Fruit fly (Drosophila melanogaster): ENCODE results near the gene CG10616.

CG10616 gene

dm6 chr3L:12484948-12485347 lies 13.4 kb downstream of the CG10616 start, which contains the start of gene CG10663:
TSS of gene CG10663 (minus strand) at chr3L:12485035.
- peak; percentile 51 for TF ChIP-seq Ets98B (GFP tag; IDR thresholded peaks at IDR 0.05)
- no peak; the same call in 2 of the 3 replicates for TF ChIP-seq fd96Ca (GFP tag; IDR thresholded peaks at IDR 0.05)
- peak; percentile 77 for TF ChIP-seq CG4496 (GFP tag; IDR thresholded peaks at IDR 0.05)
- peak; percentile 22 for TF ChIP-seq CG13204 (GFP tag; optimal IDR thresholded peaks at IDR 0.05)
- peak; percentile 22 for TF ChIP-seq CG14655 (GFP tag; optimal IDR thresholded peaks at IDR 0.05)
- TF ChIP-seq CG8159 (tag; optimal IDR thresholded peaks at IDR 0.05) = no peak
- peak; percentile 21 for TF ChIP-seq CG8301 (tag; optimal IDR thresholded peaks at IDR 0.05)
- TF ChIP-seq EcR (GFP tag; optimal IDR thresholded peaks at IDR 0.05) = peak; percentile 20
- TF ChIP-seq CG10348 (GFP tag; IDR thresholded peaks at IDR 0.05) = no peak

dm6 chr3L:12486175-12486574 lies 14.6 kb downstream of the CG10616 start:
- TF ChIP-seq rn (GFP tag; IDR thresholded peaks at IDR 0.05) (no peak), CG14655 (GFP tag; optimal IDR thresholded peaks at IDR 0.05) (no peak), gl (tag; optimal IDR thresholded peaks at IDR 0.05) (no peak), CG4496 (GFP tag; IDR thresholded peaks at IDR 0.05) (no peak), Snoo (tag; optimal IDR thresholded peaks at IDR 0.05) (no peak), CG9948 (tag; optimal IDR thresholded peaks at IDR 0.05) (no peak), Pif1B (GFP tag; optimal IDR thresholded peaks at IDR 0.05) (no peak), Pif1A (GFP tag; optimal IDR thresholded peaks at IDR 0.05) (no peak), CG10348 (GFP tag; IDR thresholded peaks at IDR 0.05) (no peak)

dm6 chr3L:12489952-12490351 lies 18.4 kb downstream of the CG10616 start:
- TF ChIP-seq Snoo (tag; optimal IDR thresholded peaks at IDR 0.05) = no peak
- TF ChIP-seq D1 (tag; optimal IDR thresholded peaks at IDR 0.05) = no peak
- TF ChIP-seq CG12605 (GFP tag; IDR thresholded peaks at IDR 0.05) = peak; percentile 46
- no peak for TF ChIP-seq Pif1A (GFP tag; optimal IDR thresholded peaks at IDR 0.05)
- no peak for TF ChIP-seq rn (GFP tag; IDR thresholded peaks at IDR 0.05)
- no peak for TF ChIP-seq CG17806 (tag; optimal IDR thresholded peaks at IDR 0.05)
- peak; percentile 53; the same call in 1 of the 2 replicates for TF ChIP-seq Ets98B (GFP tag; IDR thresholded peaks at IDR 0.05)
- peak; percentile 44; the same call in 1 of the 3 replicates for TF ChIP-seq fd96Ca (GFP tag; IDR thresholded peaks at IDR 0.05)
- no peak for TF ChIP-seq CG15710 (tag; optimal IDR thresholded peaks at IDR 0.05)
- TF ChIP-seq CG14655 (GFP tag; optimal IDR thresholded peaks at IDR 0.05) = no peak
- peak; percentile 25 for TF ChIP-seq gl (tag; optimal IDR thresholded peaks at IDR 0.05)
- TF ChIP-seq CG13204 (GFP tag; optimal IDR thresholded peaks at IDR 0.05) = no peak
- TF ChIP-seq CG32121 (GFP tag; IDR thresholded peaks at IDR 0.05) = 0 out of 2 replicates have a peak, but pooled peaks have one; percentile 20
- TF ChIP-seq CG10348 (GFP tag; IDR thresholded peaks at IDR 0.05) = no peak
- TF ChIP-seq EcR (GFP tag; optimal IDR thresholded peaks at IDR 0.05) = peak; percentile 87
- no peak for TF ChIP-seq CG4496 (GFP tag; IDR thresholded peaks at IDR 0.05)
- TF ChIP-seq CG8159 (tag; optimal IDR thresholded peaks at IDR 0.05) = no peak
- no peak for TF ChIP-seq CG34367 (tag; optimal IDR thresholded peaks at IDR 0.05)
- no peak for TF ChIP-seq CG8301 (tag; optimal IDR thresholded peaks at IDR 0.05)
- TF ChIP-seq Pif1B (GFP tag; optimal IDR thresholded peaks at IDR 0.05) = peak; percentile 52
- no peak for TF ChIP-seq CG9948 (tag; optimal IDR thresholded peaks at IDR 0.05)

- TF ChIP-seq CG32121 (GFP tag; IDR thresholded peaks at IDR 0.05) (peak; percentile 95), Snoo (tag; optimal IDR thresholded peaks at IDR 0.05) (peak; percentile 85), CG17806 (tag; optimal IDR thresholded peaks at IDR 0.05) (peak; percentile 89), CG8159 (tag; optimal IDR thresholded peaks at IDR 0.05) (peak; percentile 89), CG14655 (GFP tag; optimal IDR thresholded peaks at IDR 0.05) (peak; percentile 94), Pif1B (GFP tag; optimal IDR thresholded peaks at IDR 0.05) (peak; percentile 96), CG15710 (tag; optimal IDR thresholded peaks at IDR 0.05) (peak; percentile 87), CG9948 (tag; optimal IDR thresholded peaks at IDR 0.05) (peak; percentile 85), rn (GFP tag; IDR thresholded peaks at IDR 0.05) (peak; percentile 81; the same call in 1 of the 2 replicates), EcR (GFP tag; optimal IDR thresholded peaks at IDR 0.05) (peak; percentile 50), D1 (tag; optimal IDR thresholded peaks at IDR 0.05) (peak; percentile 69), fd96Ca (GFP tag; IDR thresholded peaks at IDR 0.05) (peak; percentile 96), Pif1A (GFP tag; optimal IDR thresholded peaks at IDR 0.05) (peak; percentile 94), CG10348 (GFP tag; IDR thresholded peaks at IDR 0.05) (peak; percentile 79; the same call in 1 of the 2 replicates), CG4496 (GFP tag; IDR thresholded peaks at IDR 0.05) (peak; percentile 96), CG8301 (tag; optimal IDR thresholded peaks at IDR 0.05) (peak; percentile 94), Ets98B (GFP tag; IDR thresholded peaks at IDR 0.05) (peak; percentile 97), CG13204 (GFP tag; optimal IDR thresholded peaks at IDR 0.05) (peak; percentile 60), CG34367 (tag; optimal IDR thresholded peaks at IDR 0.05) (peak; percentile 89), gl (tag; optimal IDR thresholded peaks at IDR 0.05) (peak; percentile 61), CG12605 (GFP tag; IDR thresholded peaks at IDR 0.05) (peak; percentile 93)
Observed at dm6 chr3L:12490418-12491035, 19.0 kb downstream of the CG10616 start, which contains the start of gene CG10660. TSS of gene CG10660 (minus strand) at chr3L:12490676.

dm6 chr3L:12494273-12494672 lies 22.7 kb downstream of the CG10616 start:
- no peak for TF ChIP-seq Ets98B (GFP tag; IDR thresholded peaks at IDR 0.05)
- no peak for TF ChIP-seq CG32121 (GFP tag; IDR thresholded peaks at IDR 0.05)
- no peak for TF ChIP-seq CG13204 (GFP tag; optimal IDR thresholded peaks at IDR 0.05)
- TF ChIP-seq CG34367 (tag; optimal IDR thresholded peaks at IDR 0.05) = no peak
- TF ChIP-seq CG10348 (GFP tag; IDR thresholded peaks at IDR 0.05) = no peak
- TF ChIP-seq rn (GFP tag; IDR thresholded peaks at IDR 0.05) = no peak
- TF ChIP-seq CG14655 (GFP tag; optimal IDR thresholded peaks at IDR 0.05) = no peak
- no peak for TF ChIP-seq CG9948 (tag; optimal IDR thresholded peaks at IDR 0.05)
- TF ChIP-seq CG12605 (GFP tag; IDR thresholded peaks at IDR 0.05) = no peak
- no peak for TF ChIP-seq Snoo (tag; optimal IDR thresholded peaks at IDR 0.05)
- TF ChIP-seq CG15710 (tag; optimal IDR thresholded peaks at IDR 0.05) = no peak
- TF ChIP-seq Pif1B (GFP tag; optimal IDR thresholded peaks at IDR 0.05) = no peak
- no peak for TF ChIP-seq Pif1A (GFP tag; optimal IDR thresholded peaks at IDR 0.05)
- TF ChIP-seq CG8159 (tag; optimal IDR thresholded peaks at IDR 0.05) = no peak
- no peak for TF ChIP-seq D1 (tag; optimal IDR thresholded peaks at IDR 0.05)
